Worm (Caenorhabditis elegans) whole organism, midembryonic: ENCODE data around the gene let-805.
A peak's percentile ranks its signal among the peaks of the same experiment; 100 is the strongest.

Source experiments
- flt-1 ChIP-seq: fragments of 200-800 bp; sonication (Bioruptor generic); IDR thresholded peaks from 2 replicates; pipeline ENCODE4 v1.3.6; 2022; ENCODE audit warnings: missing genetic modification characterization, missing compliant biosample characterization
- ref-1 ChIP-seq: fragments of 200-800 bp; sonication (Bioruptor generic); conservative IDR thresholded peaks from 2 replicates; pipeline ENCODE4 v1.3.6; 2022; ENCODE audit warnings: missing genetic modification reagents, missing genetic modification characterization, missing compliant biosample characterization
- ztf-29 ChIP-seq: fragments of 200-800 bp; sonication (Bioruptor generic); IDR thresholded peaks from 2 replicates; pipeline ENCODE4 v1.3.6; 2022; ENCODE audit warnings: missing genetic modification reagents, missing genetic modification characterization, missing compliant biosample characterization

DNA sequence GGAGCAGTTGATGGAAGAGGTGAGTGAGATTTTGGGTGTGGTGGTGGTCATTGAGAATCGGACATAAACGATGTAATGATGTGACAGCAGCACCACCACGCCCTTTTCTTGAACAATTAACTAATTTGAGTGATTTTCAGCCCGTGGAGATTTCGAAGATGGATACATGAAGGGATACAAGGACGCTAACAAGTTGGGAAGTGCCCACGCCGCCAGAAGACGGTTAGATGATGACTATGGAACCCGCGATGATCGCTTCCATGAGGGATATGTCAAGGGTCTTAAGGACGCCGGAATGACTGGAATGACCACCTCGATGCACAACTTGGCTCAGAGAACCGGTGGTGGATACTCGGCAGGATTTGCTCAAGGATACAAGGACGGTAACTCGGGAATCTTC lies 20.1 kb downstream of the let-805 start:
- TF ChIP-seq ztf-29 (GFP tag; lab: Robert Waterston, UW), result no peak
- TF ChIP-seq ref-1 (GFP tag; lab: Robert Waterston, UW), result no peak
- TF ChIP-seq flt-1 (GFP tag; lab: Robert Waterston, UW), result 0 out of 2 replicates have a peak, but pooled peaks have one; percentile 13
